Fruit fly (Drosophila melanogaster) Kc167 (cell line): ENCODE data around the gene CG43980.

Experiments used
- Myc ChIP-seq: fragments of >200 bp; optimal IDR thresholded peaks from 2 replicates; lab custom pipeline; 2017; ENCODE audit warnings: missing external identifiers
- Sin3A ChIP-seq: fragments of >200 bp; optimal IDR thresholded peaks from 2 replicates; lab custom pipeline; 2018; ENCODE audit warnings: missing external identifiers
- psq ChIP-seq: fragments of >200 bp; optimal IDR thresholded peaks from 2 replicates; lab custom pipeline; 2017; ENCODE audit warnings: missing external identifiers

DNA sequence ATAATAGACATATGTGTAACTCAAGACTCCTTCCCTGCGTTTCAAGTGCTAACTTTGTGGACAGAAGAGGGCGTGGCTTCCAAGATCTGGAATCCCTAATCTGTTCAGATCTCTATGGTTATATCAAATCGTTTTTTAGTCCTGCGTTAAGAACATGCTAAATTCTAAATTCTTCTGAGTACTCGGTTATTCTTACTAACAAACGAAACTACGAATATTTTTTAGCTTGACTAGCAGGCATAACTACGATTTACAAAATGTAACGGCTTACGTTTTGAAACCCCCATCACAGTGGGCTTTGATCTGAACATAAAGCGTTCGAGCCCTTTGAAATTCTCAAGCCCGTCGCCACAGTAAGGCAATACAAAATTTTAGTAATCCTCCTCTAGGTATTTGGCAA lies 5.7 kb upstream of the CG43980 start, which contains the start of gene CG32445:
- no peak for TF ChIP-seq Sin3A
- no peak for TF ChIP-seq psq (lab: Kevin White, UChicago)
- TF ChIP-seq Myc (lab: Kevin White, UChicago) = no peak
